Worm (Caenorhabditis elegans) whole organism, L3 larva: ENCODE measurements around the gene Y45F10C.4.

Experiments used
- R02D3.7 ChIP-seq: fragments of 150-350 bp; optimal IDR thresholded peaks from 2 replicates; lab custom pipeline; 2014; ENCODE audit warnings: missing biosample characterization, missing genetic modification characterization
- ama-1 ChIP-seq: fragments of 150-350 bp; optimal IDR thresholded peaks from 2 replicates; lab custom pipeline; 2018
- ceh-82 ChIP-seq: fragments of 150-350 bp; optimal IDR thresholded peaks from 2 replicates; lab custom pipeline; 2014; ENCODE audit warnings: missing biosample characterization, missing genetic modification characterization
- fkh-10 ChIP-seq: sonication (generic microtip); optimal IDR thresholded peaks from 2 replicates; lab custom pipeline; 2017; ENCODE audit warnings: missing biosample characterization, missing genetic modification reagents, missing genetic modification characterization
- jun-1 ChIP-seq: fragments of 150-350 bp; optimal IDR thresholded peaks from 2 replicates; lab custom pipeline; 2014; ENCODE audit warnings: missing biosample characterization, missing genetic modification reagents, missing genetic modification characterization
- sea-2 ChIP-seq: fragments of 150-350 bp; sonication (generic microtip); optimal IDR thresholded peaks from 4 replicates; lab custom pipeline; 2014; ENCODE audit warnings: missing biosample characterization, missing genetic modification reagents, missing genetic modification characterization
- tbx-2 ChIP-seq: sonication (generic microtip); optimal IDR thresholded peaks from 2 replicates; lab custom pipeline; 2016; ENCODE audit warnings: mild to moderate bottlenecking, missing genetic modification characterization, missing compliant biosample characterization
- unc-39 ChIP-seq: sonication (generic microtip); optimal IDR thresholded peaks from 4 replicates; lab custom pipeline; 2017; ENCODE audit warnings: missing biosample characterization, missing genetic modification characterization
- zag-1 ChIP-seq: fragments of 150-350 bp; optimal IDR thresholded peaks from 2 replicates; lab custom pipeline; 2014; ENCODE audit warnings: missing biosample characterization, missing genetic modification characterization

DNA sequence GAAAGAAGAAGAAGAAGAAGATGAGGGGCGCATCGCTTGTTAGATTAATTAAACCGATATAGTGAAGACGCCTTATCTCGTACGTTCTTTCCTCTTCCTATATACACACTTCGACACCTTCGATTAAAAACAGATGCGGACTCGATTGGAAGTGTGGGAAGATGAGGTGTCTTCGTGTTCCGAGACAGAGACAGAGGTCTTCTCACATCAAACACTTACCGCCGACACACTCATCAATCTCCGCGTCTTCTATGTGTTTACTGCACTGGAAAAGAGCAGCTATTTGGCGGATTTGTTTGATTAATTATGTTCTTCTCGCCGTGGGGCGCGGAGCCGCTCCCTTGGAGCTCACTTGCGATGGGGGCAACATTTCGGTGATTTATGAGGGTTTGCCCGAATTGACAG, 35.4 kb upstream of the Y45F10C.4 start:
- no peak for TF ChIP-seq zag-1 (tag; lab: Kevin White, UChicago)
- no peak for TF ChIP-seq ama-1 (lab: Kevin White, UChicago)
- no peak for TF ChIP-seq fkh-10 (GFP tag; lab: Kevin White, UChicago)
- no peak for TF ChIP-seq jun-1 (tag; lab: Kevin White, UChicago)
- TF ChIP-seq R02D3.7 = no peak
- TF ChIP-seq ceh-82 = no peak
- no peak for TF ChIP-seq tbx-2
- no peak for TF ChIP-seq sea-2 (GFP tag; lab: Kevin White, UChicago)
- TF ChIP-seq unc-39 (tag; lab: Kevin White, UChicago) = no peak
